Worm (Caenorhabditis elegans) whole organism, L1 larva: ENCODE data around the gene F56D6.11.

Experiments used
- aly-2 ChIP-seq: fragments of 150-350 bp; optimal IDR thresholded peaks from 2 replicates; lab custom pipeline; 2014; ENCODE audit warnings: missing biosample characterization, missing genetic modification characterization
- fos-1 ChIP-seq: fragments of 150-350 bp; optimal IDR thresholded peaks from 2 replicates; lab custom pipeline; 2014; ENCODE audit warnings: missing biosample characterization, missing genetic modification characterization
- jun-1 ChIP-seq: fragments of 150-350 bp; optimal IDR thresholded peaks from 2 replicates; lab custom pipeline; 2014; ENCODE audit warnings: missing biosample characterization, missing genetic modification reagents, missing genetic modification characterization
- lin-35 ChIP-seq, 2 experiments: fragments of 150-350 bp; optimal IDR thresholded peaks; 2 replicates each; lab custom pipeline; 2014; ENCODE audit warnings: missing biosample characterization in 2 of 2, missing genetic modification characterization in 2 of 2, missing genetic modification reagents in 2 of 2
- mef-2 ChIP-seq: fragments of 150-350 bp; optimal IDR thresholded peaks from 2 replicates; lab custom pipeline; 2014; ENCODE audit warnings: missing biosample characterization, missing genetic modification characterization
- nhr-237 ChIP-seq: fragments of 150-350 bp; optimal IDR thresholded peaks from 2 replicates; lab custom pipeline; 2014; ENCODE audit warnings: missing biosample characterization, missing genetic modification characterization
- nhr-76 ChIP-seq: sonication (generic microtip); optimal IDR thresholded peaks from 2 replicates; lab custom pipeline; 2017; ENCODE audit warnings: missing biosample characterization, missing genetic modification characterization
- snpc-4 ChIP-seq: fragments of 150-350 bp; optimal IDR thresholded peaks from 2 replicates; lab custom pipeline; 2014; ENCODE audit warnings: missing biosample characterization, missing genetic modification characterization

ce11 chrIV:3914462-3914861 lies 8.2 kb upstream of the F56D6.11 start, which contains the start of gene F56D6.19:
- TF ChIP-seq nhr-237 (tag; lab: Kevin White, UChicago) (no peak), jun-1 (tag; lab: Kevin White, UChicago) (no peak), nhr-76 (tag; lab: Kevin White, UChicago) (no peak), lin-35 (GFP tag; optimal IDR thresholded peaks at IDR 0.05; lab: Kevin White, UChicago) (no peak), aly-2 (tag; lab: Kevin White, UChicago) (no peak), fos-1 (tag; lab: Kevin White, UChicago) (no peak), snpc-4 (tag; lab: Kevin White, UChicago) (no peak), mef-2 (tag; lab: Kevin White, UChicago) (no peak)
